Worm (Caenorhabditis elegans) whole organism, L1 larva: Measurements from ENCODE around the gene swt-6.

Source experiments
- alr-1 ChIP-seq: fragments of 200-800 bp; sonication (Bioruptor generic); optimal IDR thresholded peaks from 2 replicates; lab custom pipeline; 2018; ENCODE audit warnings: borderline replicate concordance, mild to moderate bottlenecking, missing genetic modification characterization, missing compliant biosample characterization
- hpl-2 ChIP-seq: fragments of 150-350 bp; optimal IDR thresholded peaks from 2 replicates; lab custom pipeline; 2014; ENCODE audit warnings: missing biosample characterization, missing genetic modification reagents, missing genetic modification characterization
- lsy-2 ChIP-seq, 2 experiments: fragments of 150-350 bp; optimal IDR thresholded peaks; 2 replicates each; lab custom pipeline; 2014; ENCODE audit warnings: missing biosample characterization in 2 of 2, missing genetic modification characterization in 2 of 2
- mdl-1 ChIP-seq, 2 experiments: fragments of 150-350 bp; optimal IDR thresholded peaks; 2 replicates each; lab custom pipeline; 2014 to 2017; ENCODE audit warnings: missing biosample characterization in 2 of 2, missing genetic modification characterization in 2 of 2, inconsistent platforms in 1 of 2
- mef-2 ChIP-seq: fragments of 150-350 bp; optimal IDR thresholded peaks from 2 replicates; lab custom pipeline; 2014; ENCODE audit warnings: missing biosample characterization, missing genetic modification characterization
- sptf-1 ChIP-seq: fragments of 150-350 bp; optimal IDR thresholded peaks from 2 replicates; lab custom pipeline; 2014; ENCODE audit warnings: missing biosample characterization, missing genetic modification characterization

DNA sequence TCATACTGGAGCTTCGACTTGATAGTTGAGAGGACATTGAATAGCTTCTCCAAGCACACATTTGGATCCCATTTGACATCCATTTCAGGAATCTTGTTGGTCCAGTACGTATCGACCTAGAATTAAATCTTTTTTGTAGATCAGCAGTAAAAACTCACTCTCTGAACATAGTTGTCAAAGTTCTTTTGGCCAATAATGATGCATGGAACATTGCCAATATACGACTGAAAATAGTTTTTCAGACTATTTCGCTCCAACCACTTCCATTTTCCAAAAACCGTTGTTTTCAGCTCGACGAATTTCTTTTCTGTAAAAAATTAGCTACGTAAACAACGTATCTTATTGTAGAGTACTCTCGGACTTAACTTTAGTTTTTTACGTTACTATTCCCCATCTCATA, 27.5 kb downstream of the swt-6 start:
- no peak for TF ChIP-seq mdl-1 (tag; optimal IDR thresholded peaks at IDR 0.05; lab: Kevin White, UChicago)
- TF ChIP-seq sptf-1 (tag; lab: Kevin White, UChicago): no peak
- no peak for TF ChIP-seq mef-2 (tag; lab: Kevin White, UChicago)
- no peak for TF ChIP-seq hpl-2 (GFP tag; lab: Kevin White, UChicago)
- TF ChIP-seq lsy-2 (tag; optimal IDR thresholded peaks at IDR 0.05; lab: Kevin White, UChicago): no peak
- TF ChIP-seq alr-1 (tag; lab: Kevin White, UChicago): no peak
